Worm (Caenorhabditis elegans) whole organism, late embryonic: ENCODE results near the gene ZK616.5.

Experiments used
- ahr-1 ChIP-seq: sonication (generic microtip); optimal IDR thresholded peaks from 2 replicates; lab custom pipeline; 2016; ENCODE audit warnings: missing genetic modification characterization, missing compliant biosample characterization
- fkh-10 ChIP-seq: fragments of 150-350 bp; optimal IDR thresholded peaks from 2 replicates; lab custom pipeline; 2014; ENCODE audit warnings: missing biosample characterization, missing genetic modification reagents, missing genetic modification characterization

DNA sequence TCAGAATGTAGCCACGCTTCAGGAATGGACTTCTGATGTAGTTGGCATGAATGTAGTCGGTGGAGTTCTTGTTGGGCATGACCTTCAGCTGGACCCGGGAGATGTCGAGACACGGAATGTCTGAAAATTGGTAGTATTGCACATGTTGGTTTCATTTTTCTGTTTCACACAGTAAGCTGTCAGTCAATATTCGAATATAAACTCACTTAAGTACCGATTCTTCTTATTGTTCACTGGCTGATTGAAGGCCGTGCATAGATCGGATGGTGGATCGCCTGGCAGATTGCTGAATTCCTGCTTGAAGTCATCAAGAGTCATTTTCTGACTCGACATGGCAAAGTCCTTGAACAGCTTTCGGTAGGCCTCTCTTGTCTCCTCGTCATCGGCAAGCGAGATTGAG, 17.4 kb downstream of the ZK616.5 start:
- TF ChIP-seq fkh-10 (GFP tag; lab: Kevin White, UChicago) (no peak), ahr-1 (tag; lab: Kevin White, UChicago) (no peak)
